Worm (Caenorhabditis elegans): Measurements from ENCODE around the gene par-1.

The par-1 gene

ce11 chrV:14100886-14101285, 44.3 kb downstream of the par-1 start, which contains the start of gene D1086.12:
TSS of gene D1086.12 (plus strand) at chrV:14101186.
- TF ChIP-seq hlh-11 (tag; optimal IDR thresholded peaks at IDR 0.05): peak; percentile 23
- TF ChIP-seq gei-8 (GFP tag; optimal IDR thresholded peaks at IDR 0.05): no peak
- TF ChIP-seq daf-16 (GFP tag; optimal IDR thresholded peaks at IDR 0.05): peak in 1 of 2 experiments; percentile 59
- TF ChIP-seq daf-16 (tag; optimal IDR thresholded peaks at IDR 0.05): no peak

ce11 chrV:14098519-14098918, 46.6 kb downstream of the par-1 start, which contains the start of the genes D1086.2 and D1086.1:
TSS of gene D1086.2 (minus strand) at chrV:14098668.
TSS of gene D1086.1 (plus strand) at chrV:14098858.
- TF ChIP-seq aly-2 (tag; optimal IDR thresholded peaks at IDR 0.05) (no peak), aha-1 (tag) (peak; percentile 39), daf-16 (GFP tag; optimal IDR thresholded peaks at IDR 0.05) (peak in 1 of 2 experiments; percentile 94), daf-16 (tag; optimal IDR thresholded peaks at IDR 0.05) (no peak)

ce11 chrV:14097358-14097757, 47.8 kb downstream of the par-1 start:
- TF ChIP-seq pha-4 (GFP tag; IDR thresholded peaks at IDR 0.05): no peak
- no peak for TF ChIP-seq pha-4 (tag; optimal IDR thresholded peaks at IDR 0.05)
- TF ChIP-seq mxl-3 (GFP tag; optimal IDR thresholded peaks at IDR 0.05): no peak
- TF ChIP-seq unc-62 (GFP tag; optimal IDR thresholded peaks at IDR 0.05 in 1 of 2): peak in 1 of 2 experiments; percentile 45
- TF ChIP-seq unc-62 (tag; optimal IDR thresholded peaks at IDR 0.05): no peak
- TF ChIP-seq rbr-2 (tag; optimal IDR thresholded peaks at IDR 0.05): no peak
- no peak for TF ChIP-seq duxl-1 (tag; optimal IDR thresholded peaks at IDR 0.05; ENCODE audit: poor library complexity)
- no peak for TF ChIP-seq hmg-1.1 (GFP tag; IDR thresholded peaks at IDR 0.05)
- TF ChIP-seq lsy-2 (tag; optimal IDR thresholded peaks at IDR 0.05): no peak
- TF ChIP-seq F44E2.7 (GFP tag; IDR thresholded peaks at IDR 0.05): no peak

ce11 chrV:14094953-14095352, 50.2 kb downstream of the par-1 start:
- TF ChIP-seq mdl-1 (tag; optimal IDR thresholded peaks at IDR 0.05): peak in 1 of 2 experiments; percentile 41
- peak in 1 of 2 experiments; percentile 81 for TF ChIP-seq unc-62 (GFP tag; optimal IDR thresholded peaks at IDR 0.05 in 1 of 2)
- TF ChIP-seq unc-62 (tag; optimal IDR thresholded peaks at IDR 0.05): no peak
- peak; percentile 67 for TF ChIP-seq nhr-28 (tag; optimal IDR thresholded peaks at IDR 0.05)
- peak; percentile 83 for TF ChIP-seq ceh-20 (GFP tag; IDR thresholded peaks at IDR 0.05)
- no peak for TF ChIP-seq egl-27 (tag; optimal IDR thresholded peaks at IDR 0.05)
- peak; percentile 15 for TF ChIP-seq hlh-11 (tag; optimal IDR thresholded peaks at IDR 0.05)
- peak; percentile 35 for TF ChIP-seq nhr-25 (tag; optimal IDR thresholded peaks at IDR 0.05; ENCODE audit: borderline replicate concordance, insufficient read depth)
- TF ChIP-seq aha-1 (tag): peak; percentile 70
- peak; percentile 72 for TF ChIP-seq mxl-3 (GFP tag; optimal IDR thresholded peaks at IDR 0.05)
- no peak for TF ChIP-seq ceh-28 (tag; optimal IDR thresholded peaks at IDR 0.05)
- peak; percentile 60 for TF ChIP-seq hlh-30 (tag; optimal IDR thresholded peaks at IDR 0.05; ENCODE audit: insufficient read depth)
- no peak for TF ChIP-seq ces-1 (GFP tag; optimal IDR thresholded peaks at IDR 0.05)

- TF ChIP-seq daf-12 (tag; optimal IDR thresholded peaks at IDR 0.05) (no peak), Y5F2A.4 (GFP tag; optimal IDR thresholded peaks at IDR 0.05) (no peak), gei-8 (GFP tag; optimal IDR thresholded peaks at IDR 0.05) (no peak), nhr-237 (tag; optimal IDR thresholded peaks at IDR 0.05) (no peak)
Measured at ce11 chrV:14094546-14094945, 50.6 kb downstream of the par-1 start.

ce11 chrV:14093805-14094204, 51.4 kb downstream of the par-1 start, which contains the start of gene D1086.8:
TSS of gene D1086.8 (plus strand) at chrV:14094105.
- TF ChIP-seq F10B5.3 (tag; optimal IDR thresholded peaks at IDR 0.05) (no peak), daf-16 (GFP tag; optimal IDR thresholded peaks at IDR 0.05) (peak in 1 of 2 experiments; percentile 13), daf-16 (tag; optimal IDR thresholded peaks at IDR 0.05) (no peak), ceh-32 (tag; optimal IDR thresholded peaks at IDR 0.05; ENCODE audit: poor library complexity) (no peak), dmd-8 (GFP tag; IDR thresholded peaks at IDR 0.05) (no peak), T20F7.1 (GFP tag; optimal IDR thresholded peaks at IDR 0.05) (no peak), Y105C5A.15 (GFP tag; IDR thresholded peaks at IDR 0.05) (no peak), nhr-10 (tag; optimal IDR thresholded peaks at IDR 0.05) (no peak), madf-5 (GFP tag; IDR thresholded peaks at IDR 0.05) (no peak), lsy-2 (tag; optimal IDR thresholded peaks at IDR 0.05) (peak in 1 of 2 experiments; percentile 17), ceh-62 (tag; optimal IDR thresholded peaks at IDR 0.05) (no peak), ces-1 (GFP tag; optimal IDR thresholded peaks at IDR 0.05) (no peak), nhr-102 (tag; optimal IDR thresholded peaks at IDR 0.05) (no peak), attf-4 (tag; optimal IDR thresholded peaks at IDR 0.05) (no peak), ceh-44 (GFP tag; IDR thresholded peaks at IDR 0.05) (no peak), nhr-237 (tag; optimal IDR thresholded peaks at IDR 0.05) (no peak), mep-1 (tag; optimal IDR thresholded peaks at IDR 0.05) (no peak)

Measured in whole organism, L4 larva.